Worm (Caenorhabditis elegans) whole organism, young adult: ENCODE data around the gene R05A10.6.

Experiments used
- F23B12.7 ChIP-seq: sonication (generic microtip); optimal IDR thresholded peaks from 2 replicates; lab custom pipeline; 2017; ENCODE audit warnings: missing genetic modification characterization, mild to moderate bottlenecking, missing compliant biosample characterization, antibody characterized with exemption, moderate library complexity; ENCODE audit not compliant: insufficient read depth
- F39B2.1 ChIP-seq: fragments of 200-800 bp; sonication (Bioruptor generic); IDR thresholded peaks from 2 replicates; pipeline ENCODE4 v1.3.6; 2022; ENCODE audit warnings: missing genetic modification reagents, missing genetic modification characterization, missing compliant biosample characterization
- F49E8.2 ChIP-seq: sonication (generic microtip); optimal IDR thresholded peaks from 3 replicates; lab custom pipeline; 2017; ENCODE audit warnings: missing genetic modification characterization, mild to moderate bottlenecking, missing compliant biosample characterization, antibody characterized with exemption, moderate library complexity; ENCODE audit not compliant: insufficient read depth
- Y53G8AR.9 ChIP-seq: fragments of 200-800 bp; sonication (Bioruptor generic); conservative IDR thresholded peaks from 2 replicates; pipeline ENCODE4 v1.3.6; 2022; ENCODE audit warnings: missing genetic modification reagents, missing genetic modification characterization, missing compliant biosample characterization
- Y56A3A.18 ChIP-seq: fragments of 200-800 bp; sonication (Bioruptor generic); IDR thresholded peaks from 2 replicates; pipeline ENCODE4 v1.3.6; 2022; ENCODE audit warnings: missing genetic modification reagents, missing genetic modification characterization, missing compliant biosample characterization
- Y79H2A.3 ChIP-seq: fragments of 200-800 bp; sonication (Bioruptor generic); conservative IDR thresholded peaks from 2 replicates; pipeline ENCODE4 v1.3.6; 2022; ENCODE audit warnings: missing genetic modification reagents, missing genetic modification characterization, missing compliant biosample characterization
- ama-1 ChIP-seq, 3 experiments: fragments of 150-350 bp in 1 of 3; sonication (generic microtip) in 2 of 3; optimal IDR thresholded peaks; 2 replicates each; lab custom pipeline; 2014 to 2018; ENCODE audit warnings: missing biosample characterization in 2 of 3, missing genetic modification characterization in 2 of 3, missing genetic modification reagents in 2 of 3
- aptf-3 ChIP-seq: fragments of 200-800 bp; sonication (Bioruptor generic); IDR thresholded peaks from 2 replicates; pipeline ENCODE4 v1.3.6; 2022; ENCODE audit warnings: missing genetic modification characterization, missing compliant biosample characterization
- attf-6 ChIP-seq: fragments of 200-800 bp; sonication (Bioruptor generic); IDR thresholded peaks from 2 replicates; pipeline ENCODE4 v1.3.6; 2022; ENCODE audit warnings: missing genetic modification reagents, missing genetic modification characterization, missing compliant biosample characterization
- ccch-3 ChIP-seq: fragments of 200-800 bp; sonication (Bioruptor generic); optimal IDR thresholded peaks from 2 replicates; lab custom pipeline; 2018; ENCODE audit warnings: mild to moderate bottlenecking, missing genetic modification characterization, missing compliant biosample characterization
- cebp-1 ChIP-seq, 2 experiments: fragments of 200-800 bp in 1 of 2; sonication (Bioruptor generic) in 1 of 2; sonication (generic microtip) in 1 of 2; IDR thresholded peaks in 1 of 2; optimal IDR thresholded peaks in 1 of 2; 2 replicates each; pipeline versions ENCODE4 v1.3.6 to Lab custom; 2017 to 2022; ENCODE audit warnings: missing compliant biosample characterization in 2 of 2, missing genetic modification characterization in 2 of 2, mild to moderate bottlenecking in 1 of 2, missing genetic modification reagents in 1 of 2, moderate library complexity in 1 of 2
- ceh-27 ChIP-seq: fragments of 200-800 bp; sonication (Bioruptor generic); optimal IDR thresholded peaks from 2 replicates; lab custom pipeline; 2018; ENCODE audit warnings: mild to moderate bottlenecking, missing genetic modification characterization, moderate library complexity, missing compliant biosample characterization
- dpl-1 ChIP-seq: fragments of 150-350 bp; optimal IDR thresholded peaks from 2 replicates; lab custom pipeline; 2014; ENCODE audit warnings: missing biosample characterization, missing genetic modification reagents, missing genetic modification characterization
- egl-44 ChIP-seq: fragments of 200-800 bp; sonication (Bioruptor generic); IDR thresholded peaks from 2 replicates; pipeline ENCODE4 v1.3.6; 2022; ENCODE audit warnings: missing genetic modification reagents, missing genetic modification characterization, missing compliant biosample characterization
- ekl-4 ChIP-seq: fragments of 200-800 bp; sonication (Bioruptor generic); IDR thresholded peaks from 2 replicates; pipeline ENCODE4 v1.3.6; 2022; ENCODE audit warnings: missing genetic modification reagents, missing genetic modification characterization, missing compliant biosample characterization
- lin-40 ChIP-seq: sonication (generic microtip); optimal IDR thresholded peaks from 2 replicates; lab custom pipeline; 2016; ENCODE audit warnings: missing genetic modification characterization, mild to moderate bottlenecking, missing compliant biosample characterization, missing genotype, missing genetic modification reagents
- lin-54 ChIP-seq: fragments of 200-800 bp; sonication (Bioruptor generic); optimal IDR thresholded peaks from 2 replicates; lab custom pipeline; 2018; ENCODE audit warnings: mild to moderate bottlenecking, missing genetic modification characterization, missing compliant biosample characterization
- lsl-1 ChIP-seq: fragments of 200-800 bp; sonication (Bioruptor generic); optimal IDR thresholded peaks from 2 replicates; lab custom pipeline; 2018; ENCODE audit warnings: mild to moderate bottlenecking, missing genetic modification characterization, moderate library complexity, missing compliant biosample characterization
- mes-4 ChIP-seq: sonication (generic microtip); optimal IDR thresholded peaks from 2 replicates; lab custom pipeline; 2016; ENCODE audit warnings: missing genotype, missing genetic modification characterization, missing compliant biosample characterization
- nfya-1 ChIP-seq: sonication (generic microtip); optimal IDR thresholded peaks from 2 replicates; lab custom pipeline; 2017; ENCODE audit warnings: antibody characterized with exemption, missing compliant biosample characterization, missing genetic modification characterization, borderline replicate concordance; ENCODE audit not compliant: insufficient read depth
- nhr-120 ChIP-seq: fragments of 200-800 bp; sonication (Bioruptor generic); IDR thresholded peaks from 2 replicates; pipeline ENCODE4 v1.3.6; 2022; ENCODE audit warnings: missing genetic modification characterization, missing compliant biosample characterization
- nhr-27 ChIP-seq: fragments of 200-800 bp; sonication (Bioruptor generic); optimal IDR thresholded peaks from 2 replicates; lab custom pipeline; 2018; ENCODE audit warnings: mild to moderate bottlenecking, missing genetic modification characterization, moderate library complexity, missing compliant biosample characterization
- repo-1 ChIP-seq: sonication (generic microtip); optimal IDR thresholded peaks from 2 replicates; lab custom pipeline; 2017; ENCODE audit warnings: mild to moderate bottlenecking, missing genetic modification characterization, missing compliant biosample characterization
- rpc-1 ChIP-seq, 2 experiments: fragments of 150-350 bp in 1 of 2; sonication (generic microtip) in 1 of 2; optimal IDR thresholded peaks; 2 replicates each; lab custom pipeline; 2014 to 2018; ENCODE audit warnings: missing biosample characterization in 1 of 2, missing genetic modification characterization in 1 of 2, missing genetic modification reagents in 1 of 2, missing genotype in 1 of 2
- sea-2 ChIP-seq: fragments of 200-800 bp; sonication (Bioruptor generic); IDR thresholded peaks from 2 replicates; pipeline ENCODE4 v1.3.6; 2022; ENCODE audit warnings: missing genetic modification characterization, missing compliant biosample characterization
- snpc-1.3 ChIP-seq: sonication (generic microtip); optimal IDR thresholded peaks from 2 replicates; lab custom pipeline; 2017; ENCODE audit warnings: missing genetic modification characterization, mild to moderate bottlenecking, missing compliant biosample characterization, antibody characterized with exemption, moderate library complexity, missing genotype, missing genetic modification reagents; ENCODE audit not compliant: insufficient read depth
- snpc-4 ChIP-seq, 5 experiments: fragments of 150-350 bp in 1 of 5; sonication (generic microtip) in 4 of 5; optimal IDR thresholded peaks; 2 replicates each; lab custom pipeline; 2014 to 2018; ENCODE audit warnings: missing genetic modification characterization in 5 of 5, missing biosample characterization in 3 of 5, antibody characterized with exemption in 2 of 5, mild to moderate bottlenecking in 2 of 5, missing compliant biosample characterization in 2 of 5, missing genotype in 2 of 5, moderate library complexity in 2 of 5, missing genetic modification reagents in 1 of 5
- sptf-2 ChIP-seq: fragments of 200-800 bp; sonication (Bioruptor generic); optimal IDR thresholded peaks from 2 replicates; lab custom pipeline; 2018; ENCODE audit warnings: mild to moderate bottlenecking, missing genetic modification characterization, missing compliant biosample characterization
- tbx-9 ChIP-seq: sonication (generic microtip); optimal IDR thresholded peaks from 2 replicates; lab custom pipeline; 2016; ENCODE audit warnings: borderline replicate concordance, missing genetic modification characterization, inconsistent platforms, missing compliant biosample characterization
- zim-3 ChIP-seq: sonication (generic microtip); optimal IDR thresholded peaks from 2 replicates; lab custom pipeline; 2017; ENCODE audit warnings: mild to moderate bottlenecking, missing genetic modification characterization, moderate library complexity, missing compliant biosample characterization
- ztf-3 ChIP-seq: fragments of 200-800 bp; sonication (Bioruptor generic); optimal IDR thresholded peaks from 2 replicates; lab custom pipeline; 2018; ENCODE audit warnings: mild to moderate bottlenecking, missing genetic modification characterization, missing compliant biosample characterization

Gene R05A10.6

DNA sequence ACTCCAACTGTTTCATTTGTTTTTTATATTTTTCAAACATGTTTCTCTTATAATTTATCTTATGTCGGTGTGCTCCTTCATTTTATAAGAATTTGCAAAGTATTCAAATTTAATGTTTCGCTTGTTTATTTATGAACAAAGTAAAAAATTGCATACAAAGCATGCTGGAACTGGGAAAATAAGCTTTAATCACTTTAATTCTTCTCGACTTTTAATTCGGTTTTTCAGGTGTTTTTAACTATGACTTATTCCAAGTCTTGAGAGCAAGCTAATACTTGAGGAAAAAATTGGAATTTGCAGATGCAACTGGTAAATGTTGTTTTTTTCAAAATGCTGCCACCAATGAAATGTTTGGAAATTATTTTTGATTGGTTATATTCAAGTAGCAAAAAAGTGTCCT, 33.8 kb upstream of the R05A10.6 start, which contains the start of gene srz-59:
TSS of gene srz-59 (plus strand) at position 301 of the 400 bp plus-strand sequence.
- TF ChIP-seq lsl-1 (GFP tag; lab: Kevin White, UChicago), result no peak
- TF ChIP-seq snpc-4 (GFP tag; optimal IDR thresholded peaks at IDR 0.05; lab: Kevin White, UChicago), result no peak
- peak in 1 of 4 experiments; percentile 10 for TF ChIP-seq snpc-4 (tag; optimal IDR thresholded peaks at IDR 0.05; lab: Kevin White, UChicago)
- TF ChIP-seq, all 124 proteins: peak for 1

DNA sequence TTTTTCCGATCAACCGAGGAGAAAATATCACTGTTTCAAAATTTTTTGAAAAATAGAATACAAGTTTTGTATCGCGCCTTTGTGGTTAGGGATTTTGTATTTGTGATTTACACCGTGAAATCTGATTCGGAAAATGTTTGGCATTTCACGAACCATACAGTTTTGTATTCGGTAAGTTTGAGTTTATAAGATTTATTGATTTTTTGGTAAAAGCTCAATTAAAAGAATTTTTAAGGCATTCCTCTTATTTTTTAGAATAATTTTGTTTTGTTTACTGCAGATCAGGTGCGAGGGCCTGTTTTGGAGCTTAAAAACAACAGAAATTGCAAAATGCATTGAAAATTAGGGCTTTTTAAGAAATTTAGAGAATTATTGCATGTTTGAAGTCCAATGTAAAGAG, 32.2 kb upstream of the R05A10.6 start:
- TF ChIP-seq zim-3 (tag; lab: Kevin White, UChicago), result no peak
- TF ChIP-seq nhr-27 (tag; lab: Kevin White, UChicago), result no peak
- TF ChIP-seq rpc-1 (optimal IDR thresholded peaks at IDR 0.05; lab: Kevin White, UChicago), result no peak
- no peak for TF ChIP-seq rpc-1 (tag; optimal IDR thresholded peaks at IDR 0.05; lab: Kevin White, UChicago)
- no peak for TF ChIP-seq tbx-9 (tag; lab: Kevin White, UChicago)
- no peak for TF ChIP-seq egl-44 (GFP tag; lab: Robert Waterston, UW)
- no peak for TF ChIP-seq ekl-4 (GFP tag; lab: Robert Waterston, UW)
- no peak for TF ChIP-seq ceh-27 (GFP tag; lab: Kevin White, UChicago)
- no peak for TF ChIP-seq ccch-3 (GFP tag; lab: Kevin White, UChicago)
- TF ChIP-seq Y53G8AR.9, result no peak
- TF ChIP-seq lin-40, result no peak
- no peak for TF ChIP-seq snpc-1.3
- TF ChIP-seq F39B2.1 (GFP tag; lab: Robert Waterston, UW), result no peak
- TF ChIP-seq ama-1 (optimal IDR thresholded peaks at IDR 0.05; lab: Kevin White, UChicago), result no peak
- no peak for TF ChIP-seq ama-1 (GFP tag; optimal IDR thresholded peaks at IDR 0.05; lab: Kevin White, UChicago)
- no peak for TF ChIP-seq sptf-2 (GFP tag; lab: Kevin White, UChicago)
- no peak for TF ChIP-seq Y79H2A.3 (GFP tag; lab: Robert Waterston, UW)
- TF ChIP-seq nhr-120, result no peak

DNA sequence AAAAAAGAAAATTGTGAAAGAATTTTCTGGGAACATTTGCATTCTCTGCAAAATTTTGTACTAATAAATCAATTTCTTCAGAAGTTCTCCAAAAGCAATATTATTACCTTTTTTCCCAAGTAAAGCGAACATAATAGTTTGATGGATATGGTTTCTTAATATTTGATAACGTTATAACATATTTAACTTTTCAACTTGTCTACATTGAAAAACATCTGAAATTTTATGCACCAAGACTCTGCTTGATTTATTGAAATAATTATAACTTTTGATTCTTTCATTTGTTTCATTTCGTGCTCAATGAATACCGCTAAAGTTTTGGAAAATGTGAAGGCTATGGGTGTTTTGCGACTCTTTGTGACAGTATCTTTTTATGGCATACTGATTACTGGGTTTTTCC, 28.5 kb upstream of the R05A10.6 start, which contains the start of gene srz-31:
TSS of gene srz-31 (plus strand) at position 301 of the 400 bp plus-strand sequence.
- TF ChIP-seq aptf-3 (GFP tag; lab: Robert Waterston, UW), result no peak
- no peak for TF ChIP-seq F23B12.7 (tag; lab: Kevin White, UChicago)

DNA sequence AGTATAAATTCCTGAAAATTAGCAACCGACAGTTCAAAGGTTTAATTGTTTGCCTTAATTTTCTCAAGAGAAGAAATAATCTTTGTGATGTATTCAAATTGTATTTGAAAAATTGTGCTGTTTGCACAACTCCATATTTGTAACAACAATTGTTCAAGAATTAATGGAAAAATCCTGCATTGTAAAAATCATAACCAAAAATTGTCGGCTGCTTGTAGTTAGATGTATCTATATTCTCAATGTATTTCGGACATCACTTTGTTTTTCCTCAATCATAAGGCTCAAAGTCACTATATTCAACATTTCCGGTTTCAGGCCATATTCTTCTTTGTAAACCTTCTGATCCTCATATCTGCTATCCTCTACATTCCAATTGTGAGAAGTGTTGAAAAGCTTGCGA, 22.5 kb upstream of the R05A10.6 start:
- TF ChIP-seq snpc-4 (GFP tag; optimal IDR thresholded peaks at IDR 0.05; lab: Kevin White, UChicago) (peak; percentile 2), snpc-4 (tag; optimal IDR thresholded peaks at IDR 0.05; lab: Kevin White, UChicago) (peak in 3 of 4 experiments; percentile 26 to 29 (median 27)), attf-6 (GFP tag; lab: Robert Waterston, UW) (peak; percentile 74; the same call in 1 of the 2 replicates), Y56A3A.18 (GFP tag; lab: Robert Waterston, UW) (no peak)

DNA sequence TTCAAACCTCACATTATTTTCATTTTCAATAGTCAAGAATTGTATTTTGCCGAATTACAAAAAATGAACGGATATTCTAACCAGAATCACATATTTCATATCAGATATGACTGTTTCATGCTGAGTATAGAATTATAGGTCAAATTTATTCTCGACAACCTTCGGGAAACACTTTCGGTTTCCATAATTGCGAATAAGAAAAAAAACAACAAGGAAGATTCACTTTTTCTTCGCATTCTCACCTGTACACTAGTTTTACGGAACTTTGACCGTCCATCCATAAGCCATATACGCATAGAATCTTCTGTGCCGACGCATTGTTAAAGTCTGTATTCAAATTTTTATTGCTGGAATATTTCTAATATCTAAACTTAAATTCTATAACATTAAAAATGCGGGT, 20.0 kb upstream of the R05A10.6 start, which contains the start of gene oac-37:
TSS of gene oac-37 (plus strand) at position 301 of the 400 bp plus-strand sequence.
- TF ChIP-seq sea-2 (GFP tag; lab: Robert Waterston, UW) (no peak), repo-1 (tag; lab: Kevin White, UChicago) (no peak), F49E8.2 (tag; lab: Kevin White, UChicago) (no peak), cebp-1 (GFP tag; IDR thresholded peaks at IDR 0.05; lab: Robert Waterston, UW) (no peak), cebp-1 (tag; optimal IDR thresholded peaks at IDR 0.05; lab: Kevin White, UChicago) (no peak), dpl-1 (GFP tag; lab: Kevin White, UChicago) (no peak), nhr-120 (no peak), Y79H2A.3 (GFP tag; lab: Robert Waterston, UW) (no peak), lin-54 (GFP tag; lab: Kevin White, UChicago) (no peak), mes-4 (tag; lab: Kevin White, UChicago) (no peak), nfya-1 (tag; lab: Kevin White, UChicago) (no peak), ztf-3 (GFP tag; lab: Kevin White, UChicago) (no peak)
